Fruit fly (Drosophila melanogaster): ENCODE measurements around the gene shv.

shv gene

DNA sequence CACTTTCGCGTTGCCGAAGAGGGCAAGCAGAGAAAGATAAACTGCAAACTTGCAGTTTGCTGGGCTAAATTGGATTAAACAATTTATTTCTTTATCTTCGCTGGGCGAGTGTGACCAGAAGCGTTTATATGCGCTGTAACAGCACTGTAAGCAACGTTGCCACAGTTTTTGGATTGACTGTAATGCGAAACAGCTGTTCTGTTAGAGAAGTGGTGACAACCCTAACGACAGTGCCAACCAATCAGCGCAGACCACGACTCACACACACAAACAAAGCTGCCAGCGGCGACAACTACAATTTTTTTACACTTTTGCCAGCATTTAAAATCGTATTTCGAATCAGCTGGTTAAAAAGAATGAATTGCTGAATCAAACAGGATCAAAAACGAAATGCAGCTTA, at the start of gene shv, which contains the start of gene crq:
TSS of gene shv (plus strand) at position 237 of the 400 bp plus-strand sequence.
TSS of gene crq (minus strand) at position 153 of the 400 bp plus-strand sequence.
- peak in 1 of 2 experiments; percentile 39 for TF ChIP-seq CTCF (optimal IDR thresholded peaks at IDR 0.05)
- no peak for TF ChIP-seq CG8478 (optimal IDR thresholded peaks at IDR 0.05)

DNA sequence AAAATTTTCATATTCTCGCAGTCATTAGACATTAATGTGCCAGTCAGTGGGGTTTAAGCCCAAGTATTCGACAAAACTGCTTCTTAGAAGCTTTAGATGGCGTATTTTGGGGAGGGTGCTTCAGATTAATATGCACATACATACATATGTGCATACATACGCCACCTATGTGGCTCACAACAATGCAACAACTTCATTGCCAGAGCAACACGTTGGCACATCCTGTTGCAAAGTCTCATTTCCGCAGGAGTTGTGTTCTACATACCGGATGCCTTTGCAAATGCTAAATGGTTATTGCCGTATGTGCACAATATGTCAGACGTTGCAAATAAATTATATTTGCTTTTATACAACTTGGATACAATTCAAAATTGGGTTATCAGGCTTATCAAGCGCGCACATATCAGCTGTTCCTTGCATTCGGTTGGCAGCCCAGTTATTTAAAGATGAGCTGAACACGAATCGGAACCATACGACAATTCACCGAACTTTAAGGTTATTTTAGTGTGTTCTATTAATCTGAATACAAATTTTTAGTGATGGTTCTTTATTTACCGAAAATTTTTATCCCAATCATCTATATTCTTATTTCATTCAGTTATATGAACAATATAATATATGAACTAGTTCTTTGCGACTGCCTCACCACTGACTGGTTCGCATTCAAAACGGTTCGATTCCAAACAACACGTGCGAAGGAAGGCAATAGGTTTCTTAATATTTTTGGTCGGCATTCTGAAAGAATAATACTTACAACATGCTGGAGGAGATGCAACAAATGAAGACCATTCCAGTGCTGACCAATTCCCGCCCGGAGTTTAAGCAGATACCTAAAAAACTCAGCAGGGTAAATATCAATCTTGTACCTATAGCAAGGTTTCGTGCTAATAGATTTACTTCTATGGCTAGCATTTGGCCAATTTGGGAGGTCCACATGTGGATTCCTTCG, 49.0 kb upstream of the shv start, which contains the start of gene Polr1B:
TSS of gene Polr1B (plus strand) at position 659 of the 949 bp plus-strand sequence.
- peak; percentile 77 to 85 for TF ChIP-seq CTCF (optimal IDR thresholded peaks at IDR 0.05)
- TF ChIP-seq CG8478 (optimal IDR thresholded peaks at IDR 0.05): no peak

DNA sequence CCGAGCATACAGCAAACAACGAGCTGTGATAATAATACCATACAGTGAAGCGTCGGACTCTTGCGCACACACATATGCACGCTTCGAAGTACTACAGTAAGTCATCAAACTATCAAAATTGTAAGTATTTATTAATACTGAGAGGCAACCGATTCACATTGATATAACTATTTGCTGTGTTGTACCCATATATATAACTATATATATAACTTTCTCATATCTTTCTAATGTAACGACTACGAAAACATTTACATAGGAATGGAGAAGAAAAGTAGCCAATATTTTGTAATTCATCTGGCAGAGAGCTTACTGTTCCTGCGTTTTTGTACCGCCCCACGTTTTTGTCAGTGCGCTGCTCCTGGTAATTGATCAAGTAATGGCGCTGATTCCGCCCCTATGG, 40.0 kb upstream of the shv start:
- TF ChIP-seq CTCF (optimal IDR thresholded peaks at IDR 0.05) (no peak), CG8478 (optimal IDR thresholded peaks at IDR 0.05) (no peak)

DNA sequence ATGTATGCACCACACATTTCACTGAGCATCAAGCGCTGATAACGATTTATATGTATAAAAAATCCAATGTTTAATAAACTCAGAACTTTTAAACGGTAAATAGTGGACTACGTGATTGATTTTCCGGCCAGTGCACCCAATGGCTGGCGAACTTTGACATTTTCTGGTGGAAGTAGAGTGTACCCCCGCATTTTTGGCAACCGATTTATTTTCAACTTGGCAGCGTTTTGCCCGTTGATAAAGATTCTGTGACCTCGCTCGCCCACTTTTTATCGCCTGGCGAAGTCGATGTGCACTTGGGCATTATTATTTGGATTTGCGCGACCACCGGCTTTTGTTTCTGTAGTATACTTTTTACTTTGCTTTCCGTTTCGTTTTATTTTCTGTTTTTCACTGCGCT, 39.0 kb upstream of the shv start:
- no peak for TF ChIP-seq CG8478 (optimal IDR thresholded peaks at IDR 0.05)
- no peak for TF ChIP-seq CTCF (optimal IDR thresholded peaks at IDR 0.05)

DNA sequence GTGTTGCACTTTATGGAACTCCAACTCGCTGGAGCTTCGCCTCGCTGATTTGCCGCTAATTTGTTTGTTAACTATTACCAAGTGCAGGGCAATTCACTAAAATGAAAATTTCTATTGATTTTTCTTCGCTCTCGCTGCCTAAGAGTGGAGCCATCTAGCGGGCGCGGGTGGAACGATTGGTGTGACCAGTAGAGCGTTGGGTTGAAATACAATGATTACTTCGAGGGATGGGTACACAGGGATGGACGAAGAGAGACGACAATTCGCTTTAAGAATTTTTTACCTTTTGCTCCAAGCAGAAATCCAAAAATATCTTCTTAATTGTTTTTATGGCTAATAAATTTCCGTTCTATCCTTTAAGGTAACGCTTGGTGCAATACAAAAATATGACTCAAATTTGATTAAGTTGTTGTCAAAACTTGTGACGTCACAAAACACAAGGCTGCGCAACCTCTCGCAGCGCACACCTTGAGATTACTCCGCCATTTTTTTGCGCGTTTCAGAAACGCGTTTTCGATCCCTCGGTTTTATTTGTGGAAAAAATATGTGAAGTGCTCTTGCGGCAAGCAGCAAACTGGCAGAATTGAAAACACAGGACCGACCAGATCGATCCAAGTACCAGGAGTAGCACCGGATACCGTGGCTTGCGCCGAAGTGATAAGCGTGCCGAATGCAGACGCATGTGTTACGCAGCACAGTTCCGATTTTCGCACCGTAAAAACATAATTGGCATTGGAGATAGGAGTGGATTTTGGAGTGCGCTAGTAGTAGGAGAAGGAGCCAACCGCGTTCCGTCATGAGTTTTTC, 38.1 kb upstream of the shv start, which contains the start of the genes AP-2alpha and ebi:
TSS of gene AP-2alpha (minus strand) at position 185 of the 807 bp plus-strand sequence.
TSS of gene ebi (plus strand) at position 475 of the 807 bp plus-strand sequence.
- TF ChIP-seq CG8478 (optimal IDR thresholded peaks at IDR 0.05) (no peak), CTCF (optimal IDR thresholded peaks at IDR 0.05) (peak; percentile 89)

DNA sequence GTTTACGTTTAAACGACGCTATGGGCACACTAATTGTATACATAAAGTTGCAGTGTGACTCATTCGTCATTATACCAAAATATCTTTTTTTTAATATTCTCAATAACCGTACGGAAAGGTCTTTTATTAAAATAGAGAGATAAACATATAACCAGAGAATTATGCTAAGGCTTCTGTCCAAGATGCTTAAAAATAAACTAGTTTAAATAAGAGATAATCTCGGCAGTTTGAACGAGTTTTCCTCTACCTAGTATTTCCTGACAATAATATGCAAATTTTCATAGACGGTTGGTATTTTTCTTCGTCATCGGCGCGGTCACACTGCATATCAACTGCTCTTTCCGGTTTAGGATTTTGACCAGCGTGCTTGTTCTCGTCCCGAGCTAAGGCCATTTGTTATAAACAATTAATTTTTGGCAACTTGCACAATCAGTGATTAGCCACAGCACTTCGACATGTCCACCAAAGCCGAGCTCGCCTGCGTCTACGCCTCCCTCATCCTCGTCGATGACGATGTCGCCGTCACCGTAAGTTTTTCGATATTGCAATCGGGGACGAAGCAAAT, 33.2 kb upstream of the shv start, which contains the start of the genes CG13690 and RpLP1:
TSS of gene CG13690 (minus strand) at position 33 of the 565 bp plus-strand sequence.
TSS of gene RpLP1 (plus strand) at position 333 of the 565 bp plus-strand sequence.
- peak in 1 of 2 experiments; percentile 9 for TF ChIP-seq CTCF (optimal IDR thresholded peaks at IDR 0.05)
- no peak for TF ChIP-seq CG8478 (optimal IDR thresholded peaks at IDR 0.05)

DNA sequence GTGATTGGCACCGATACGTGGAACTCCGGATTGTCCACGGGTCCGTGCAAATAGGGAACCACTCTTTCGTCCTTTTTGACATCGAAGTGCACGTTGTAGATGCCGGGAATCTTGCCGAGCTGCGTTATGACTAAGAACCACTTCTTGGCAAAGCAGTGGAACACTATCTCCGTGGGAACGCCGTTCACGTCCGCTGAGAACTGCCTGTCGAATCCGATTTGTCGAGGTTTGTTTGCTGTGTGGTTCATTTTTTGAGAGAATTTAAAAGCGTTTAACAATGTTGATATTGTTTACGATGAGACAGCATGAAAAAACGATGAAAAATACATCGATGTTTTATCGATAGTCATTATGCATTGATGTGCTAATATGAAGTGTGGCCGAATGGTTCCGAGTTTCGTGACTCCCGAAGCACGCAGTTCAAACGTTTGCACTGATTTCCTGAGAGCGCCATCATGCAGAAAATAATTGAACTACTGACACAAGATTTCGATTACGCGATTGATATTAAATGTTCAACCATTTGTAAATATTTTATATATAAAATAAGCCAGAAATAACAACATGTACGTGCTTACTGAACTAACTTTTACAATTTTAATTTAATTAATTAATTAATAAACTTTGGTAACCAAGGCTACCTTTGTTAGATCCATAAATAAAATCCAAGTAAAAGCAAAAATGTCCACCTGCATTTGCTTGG, 31.6 kb upstream of the shv start, which contains the start of the genes CG11885 and CG13692:
TSS of gene CG11885 (minus strand) at position 332 of the 703 bp plus-strand sequence.
TSS of gene CG13692 (plus strand) at position 653 of the 703 bp plus-strand sequence.
- TF ChIP-seq CTCF (optimal IDR thresholded peaks at IDR 0.05) (peak; percentile 92 to 94), CG8478 (optimal IDR thresholded peaks at IDR 0.05) (no peak)

DNA sequence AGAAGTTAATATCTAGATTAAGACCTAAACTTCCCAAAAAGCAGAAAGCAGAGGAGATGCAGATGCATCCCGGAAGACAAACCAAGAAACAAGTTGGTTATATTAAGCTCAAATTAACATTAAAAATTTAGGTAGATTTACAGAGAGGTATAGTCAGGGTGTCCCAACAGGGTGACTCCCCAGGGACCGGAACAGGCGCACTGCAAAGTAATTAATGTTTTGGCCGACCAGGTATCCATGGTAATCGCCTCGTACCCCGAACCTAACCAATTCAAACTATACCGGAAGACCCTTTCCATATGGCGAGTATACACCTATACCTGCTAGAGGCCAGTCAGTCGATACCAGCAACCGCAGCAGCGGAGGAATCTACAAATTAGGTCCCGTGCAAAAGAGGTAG, 30.3 kb upstream of the shv start, which contains the start of gene BBS8:
TSS of gene BBS8 (plus strand) at position 301 of the 400 bp plus-strand sequence.
- TF ChIP-seq CTCF (optimal IDR thresholded peaks at IDR 0.05) (no peak), CG8478 (optimal IDR thresholded peaks at IDR 0.05) (no peak)

DNA sequence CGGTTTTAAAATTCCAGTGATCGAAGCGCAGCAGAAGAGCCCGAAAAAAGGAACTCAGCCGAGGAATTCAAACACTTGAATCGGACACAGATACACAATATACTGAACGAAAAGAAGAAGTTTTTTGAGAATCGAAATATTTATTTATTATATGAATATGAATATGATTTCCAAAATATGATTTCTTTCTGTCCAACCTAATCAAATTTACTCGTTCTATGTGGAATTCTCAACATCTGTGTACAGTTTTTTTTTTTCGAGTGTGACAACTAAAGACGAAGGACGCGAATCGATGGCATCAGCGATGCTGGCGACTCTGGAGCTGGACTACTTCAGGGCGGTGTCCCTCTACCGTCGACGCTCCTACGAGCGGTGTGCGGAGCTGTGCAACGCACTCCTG, 29.7 kb upstream of the shv start:
- no peak for TF ChIP-seq CG8478 (optimal IDR thresholded peaks at IDR 0.05)
- TF ChIP-seq CTCF (optimal IDR thresholded peaks at IDR 0.05): no peak

DNA sequence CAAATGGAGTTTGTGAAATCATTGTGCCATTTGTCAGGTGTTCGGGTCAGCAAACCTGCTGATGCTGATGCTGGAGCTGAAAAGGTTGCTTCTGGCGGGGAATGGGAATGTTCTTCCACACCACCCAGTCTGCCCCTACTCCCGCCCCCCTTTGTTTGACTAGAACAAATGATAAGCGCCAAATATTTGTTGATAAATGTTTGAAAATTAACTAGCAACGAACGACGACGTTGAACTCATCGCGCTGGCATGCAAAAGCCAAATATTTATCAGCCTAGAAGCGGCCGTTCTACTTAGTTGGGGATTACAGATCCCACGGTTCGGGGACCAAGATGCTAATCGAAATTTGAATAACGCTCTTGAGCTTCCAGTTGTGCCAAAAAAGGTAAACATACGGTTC, 27.4 kb upstream of the shv start:
- TF ChIP-seq CTCF (optimal IDR thresholded peaks at IDR 0.05) (no peak), CG8478 (optimal IDR thresholded peaks at IDR 0.05) (no peak)

DNA sequence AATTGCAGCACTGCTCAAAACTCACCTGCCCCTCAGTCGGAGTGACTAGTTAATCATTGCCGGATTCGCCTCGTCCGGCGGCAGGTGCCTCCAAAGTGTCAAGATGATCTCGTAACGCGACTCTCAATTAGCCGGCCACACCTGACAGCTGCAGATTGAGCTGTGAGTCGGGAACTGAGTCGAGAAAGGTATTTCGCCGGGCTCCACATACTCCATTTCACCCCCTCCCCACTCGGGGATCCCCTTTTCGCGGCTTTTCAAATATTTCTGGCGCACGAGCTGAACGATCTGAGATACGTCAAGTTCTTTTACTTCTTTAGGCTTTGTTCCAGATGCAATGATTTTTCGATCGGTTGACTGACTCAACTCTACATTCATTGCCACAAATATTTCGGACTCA, 26.5 kb upstream of the shv start:
- TF ChIP-seq CTCF (optimal IDR thresholded peaks at IDR 0.05) (no peak), CG8478 (optimal IDR thresholded peaks at IDR 0.05) (no peak)

DNA sequence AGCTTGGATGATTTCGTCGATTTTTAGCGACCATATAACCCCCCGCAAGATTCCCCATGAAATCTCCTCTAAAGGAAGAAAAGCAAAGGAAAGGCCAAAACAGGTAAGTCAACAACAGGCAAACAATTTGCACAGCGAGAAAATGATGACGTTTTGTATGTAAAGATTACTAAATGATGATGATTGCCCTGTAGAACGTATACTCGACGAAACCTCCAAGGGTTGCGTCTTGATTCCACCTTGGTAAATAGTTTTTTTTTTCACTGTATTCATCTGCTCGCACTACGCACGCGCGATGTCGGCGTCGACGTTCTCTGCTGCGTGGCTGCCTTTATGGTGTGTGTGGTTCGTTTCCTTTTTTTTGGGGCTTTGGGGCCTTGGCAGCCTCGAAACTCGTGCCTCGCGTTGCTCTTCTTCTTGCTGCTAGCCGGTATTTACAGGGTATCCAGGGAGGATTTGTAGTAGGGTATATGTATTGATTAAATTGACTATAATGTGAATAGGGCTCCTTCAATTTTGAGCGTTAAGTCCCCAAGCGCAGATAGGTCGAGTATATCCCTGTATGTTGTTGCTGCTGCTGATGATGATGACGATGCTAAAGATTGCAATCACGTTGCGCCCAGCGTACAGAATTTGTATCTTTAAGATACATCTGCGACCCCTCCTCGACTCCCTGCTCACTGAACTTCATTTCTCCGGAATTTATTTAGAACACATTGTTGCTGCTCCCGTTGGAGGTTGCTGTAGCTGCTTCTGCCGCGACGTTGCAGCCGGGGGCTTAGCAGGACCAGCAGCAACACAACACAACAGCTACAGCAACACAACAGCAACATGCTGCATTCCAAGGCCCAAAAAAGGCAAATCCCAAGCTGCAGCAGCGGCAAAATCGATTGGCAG, 25.3 kb upstream of the shv start:
- TF ChIP-seq CG8478 (optimal IDR thresholded peaks at IDR 0.05) (no peak), CTCF (optimal IDR thresholded peaks at IDR 0.05) (no peak)

Data from S2 (cell line).